Fruit fly (Drosophila melanogaster): ENCODE measurements around the gene dy.

Gene dy

DNA sequence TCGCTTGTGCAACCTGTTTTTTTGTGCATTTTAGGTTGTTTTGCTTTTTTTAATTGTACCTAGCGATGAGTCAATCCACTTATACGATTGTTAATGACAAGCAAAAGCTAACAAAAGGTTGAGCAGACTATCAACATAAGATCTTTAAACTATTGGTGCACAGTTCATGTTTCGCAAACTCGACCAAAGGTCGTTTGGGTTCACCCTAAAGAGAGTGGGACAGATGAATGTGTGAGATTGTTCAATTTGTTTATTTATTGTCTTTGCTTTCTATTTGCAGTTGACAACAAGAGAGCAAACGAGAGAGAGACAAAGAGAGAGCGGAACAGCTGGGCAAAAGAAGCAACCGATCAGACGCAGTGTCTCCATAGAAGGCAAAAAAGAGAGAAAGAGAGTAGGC lies 44.4 kb upstream of the dy start (continued):
- TF ChIP-seq CG3726 (GFP tag; IDR thresholded peaks at IDR 0.05): no peak
- TF ChIP-seq crp (GFP tag; optimal IDR thresholded peaks at IDR 0.05): no peak
- no peak for TF ChIP-seq ems (GFP tag; optimal IDR thresholded peaks at IDR 0.05)
- TF ChIP-seq Atf6 (GFP tag; IDR thresholded peaks at IDR 0.05): no peak
- TF ChIP-seq CG12104 (GFP tag; optimal IDR thresholded peaks at IDR 0.05): no peak
- TF ChIP-seq CG8944 (GFP tag; optimal IDR thresholded peaks at IDR 0.05): no peak
- no peak for TF ChIP-seq CG18764 (GFP tag; optimal IDR thresholded peaks at IDR 0.05)
- TF ChIP-seq CG9932 (GFP tag; IDR thresholded peaks at IDR 0.05): no peak
- peak; percentile 4 for TF ChIP-seq CG34376 (GFP tag; optimal IDR thresholded peaks at IDR 0.05)
- TF ChIP-seq CG15514 (GFP tag; optimal IDR thresholded peaks at IDR 0.05): no peak
- TF ChIP-seq zen (tag; optimal IDR thresholded peaks at IDR 0.05): no peak
- no peak for TF ChIP-seq CG10462 (GFP tag; optimal IDR thresholded peaks at IDR 0.05)
- TF ChIP-seq slou (GFP tag; optimal IDR thresholded peaks at IDR 0.05): no peak
- no peak for TF ChIP-seq p53 (GFP tag; optimal IDR thresholded peaks at IDR 0.05)
- no peak for TF ChIP-seq CG7839 (tag; optimal IDR thresholded peaks at IDR 0.05)
- TF ChIP-seq CG16813 (GFP tag; IDR thresholded peaks at IDR 0.05; ENCODE audit: partially characterized antibody): no peak
- peak; percentile 24 for TF ChIP-seq kah (GFP tag; optimal IDR thresholded peaks at IDR 0.05)
- no peak for TF ChIP-seq ERR (GFP tag; optimal IDR thresholded peaks at IDR 0.05)
- TF ChIP-seq cg (GFP tag; optimal IDR thresholded peaks at IDR 0.05): no peak
- no peak for TF ChIP-seq Bdp1 (GFP tag; optimal IDR thresholded peaks at IDR 0.05)
- no peak for TF ChIP-seq CG7745 (tag; optimal IDR thresholded peaks at IDR 0.05)
- no peak for TF ChIP-seq usp (GFP tag; optimal IDR thresholded peaks at IDR 0.05)
- TF ChIP-seq CG30431 (GFP tag; optimal IDR thresholded peaks at IDR 0.05): no peak
- no peak for TF ChIP-seq CG31224 (GFP tag; IDR thresholded peaks at IDR 0.05)
- no peak for TF ChIP-seq Nf-YA (GFP tag; IDR thresholded peaks at IDR 0.05)
- TF ChIP-seq Fer2 (tag; optimal IDR thresholded peaks at IDR 0.05): no peak
- TF ChIP-seq fd3F (GFP tag; optimal IDR thresholded peaks at IDR 0.05): no peak
- peak; percentile 55 for TF ChIP-seq CG6813 (GFP tag; optimal IDR thresholded peaks at IDR 0.05)
- no peak for TF ChIP-seq Dip2 (GFP tag; IDR thresholded peaks at IDR 0.05)
- no peak for TF ChIP-seq tin (GFP tag; optimal IDR thresholded peaks at IDR 0.05)
- TF ChIP-seq CG6765 (GFP tag; optimal IDR thresholded peaks at IDR 0.05): no peak
- TF ChIP-seq HHEX (GFP tag; optimal IDR thresholded peaks at IDR 0.05): no peak
- TF ChIP-seq CG6175 (GFP tag; IDR thresholded peaks at IDR 0.05): no peak
- peak; percentile 27 for TF ChIP-seq Spps (tag; optimal IDR thresholded peaks at IDR 0.05)
- no peak for TF ChIP-seq ind (GFP tag; optimal IDR thresholded peaks at IDR 0.05)
- no peak for TF ChIP-seq mam (GFP tag; optimal IDR thresholded peaks at IDR 0.05)
- TF ChIP-seq cas (GFP tag; IDR thresholded peaks at IDR 0.05): no peak
- TF ChIP-seq CG14860 (GFP tag; IDR thresholded peaks at IDR 0.05; ENCODE audit: partially characterized antibody): no peak
- TF ChIP-seq Sox102F (GFP tag; optimal IDR thresholded peaks at IDR 0.05): no peak
- peak; percentile 67 for TF ChIP-seq CG17912 (GFP tag; optimal IDR thresholded peaks at IDR 0.05)
- TF ChIP-seq fd96Cb (tag; optimal IDR thresholded peaks at IDR 0.05): no peak
- no peak for TF ChIP-seq CG31441 (GFP tag; IDR thresholded peaks at IDR 0.05)
- no peak for TF ChIP-seq crc (GFP tag; optimal IDR thresholded peaks at IDR 0.05)
- TF ChIP-seq Myb (GFP tag; optimal IDR thresholded peaks at IDR 0.05): no peak
- no peak for TF ChIP-seq bcd (GFP tag; optimal IDR thresholded peaks at IDR 0.05)
- no peak for TF ChIP-seq Abd-B (GFP tag; optimal IDR thresholded peaks at IDR 0.05)
- TF ChIP-seq Hand (GFP tag; optimal IDR thresholded peaks at IDR 0.05): no peak
- TF ChIP-seq nmo (GFP tag; optimal IDR thresholded peaks at IDR 0.05): no peak
- TF ChIP-seq CG12155 (GFP tag; optimal IDR thresholded peaks at IDR 0.05): no peak
- no peak for TF ChIP-seq dati (GFP tag; IDR thresholded peaks at IDR 0.05)
- no peak for TF ChIP-seq Hr39 (optimal IDR thresholded peaks at IDR 0.05)
- TF ChIP-seq sug (tag; optimal IDR thresholded peaks at IDR 0.05): no peak
